Fruit fly (Drosophila melanogaster): Measurements from ENCODE around the gene CG31668.

The CG31668 gene

dm6 chr2L:2161244-2162243, 44.4 kb downstream of the CG31668 start (continued):
- TF ChIP-seq Ssrp (tag; optimal IDR thresholded peaks at IDR 0.05), result peak; percentile 63
- TF ChIP-seq fd96Cb (tag; optimal IDR thresholded peaks at IDR 0.05), result peak; percentile 49
- TF ChIP-seq pan (optimal IDR thresholded peaks at IDR 0.05), result no peak
- peak in 1 of 2 experiments; percentile 39 for TF ChIP-seq pan (GFP tag; optimal IDR thresholded peaks at IDR 0.05 in 1 of 2, IDR thresholded peaks at IDR 0.05 in 1 of 2)
- TF ChIP-seq pum (GFP tag; optimal IDR thresholded peaks at IDR 0.05), result peak; percentile 28
- no peak for TF ChIP-seq CG8290 (GFP tag; optimal IDR thresholded peaks at IDR 0.05)
- no peak for TF ChIP-seq CG8290 (tag; optimal IDR thresholded peaks at IDR 0.05)
- peak; percentile 63 for TF ChIP-seq CG18619 (GFP tag; optimal IDR thresholded peaks at IDR 0.05)
- no peak for TF ChIP-seq CG31388 (GFP tag; optimal IDR thresholded peaks at IDR 0.05)
- peak; percentile 23; the same call in 1 of the 3 replicates for TF ChIP-seq CG11456 (GFP tag; IDR thresholded peaks at IDR 0.05)
- peak; percentile 54 for TF ChIP-seq bab2 (GFP tag; optimal IDR thresholded peaks at IDR 0.05)
- no peak for TF ChIP-seq CG12744 (GFP tag; optimal IDR thresholded peaks at IDR 0.05)
- no peak for TF ChIP-seq stc (GFP tag; IDR thresholded peaks at IDR 0.05)
- TF ChIP-seq CkIIα-i1 (GFP tag; IDR thresholded peaks at IDR 0.05), result no peak
- peak; percentile 44 for TF ChIP-seq Meics (GFP tag; optimal IDR thresholded peaks at IDR 0.05)
- TF ChIP-seq D (optimal IDR thresholded peaks at IDR 0.05), result peak; percentile 22
- peak; percentile 56 for TF ChIP-seq D (GFP tag; optimal IDR thresholded peaks at IDR 0.05)
- no peak; the same call in 1 of the 2 replicates for TF ChIP-seq wdn (GFP tag; IDR thresholded peaks at IDR 0.05)
- TF ChIP-seq Nf-YC (tag; optimal IDR thresholded peaks at IDR 0.05), result no peak
- peak; percentile 20 for TF ChIP-seq twi (tag; optimal IDR thresholded peaks at IDR 0.05)
- peak; percentile 7 for TF ChIP-seq luna (GFP tag; optimal IDR thresholded peaks at IDR 0.05)
- no peak for TF ChIP-seq CG3163 (GFP tag; optimal IDR thresholded peaks at IDR 0.05)
- no peak for TF ChIP-seq CG6683 (GFP tag; optimal IDR thresholded peaks at IDR 0.05)
- no peak for TF ChIP-seq Sry-β (GFP tag; optimal IDR thresholded peaks at IDR 0.05)
- peak in 1 of 3 experiments; percentile 80 for TF ChIP-seq lola (GFP tag; optimal IDR thresholded peaks at IDR 0.05)
- peak; percentile 63 for TF ChIP-seq CG30431 (GFP tag; optimal IDR thresholded peaks at IDR 0.05)
- TF ChIP-seq Doc2 (GFP tag; IDR thresholded peaks at IDR 0.05), result no peak
- peak; percentile 94 for TF ChIP-seq sqz (GFP tag; optimal IDR thresholded peaks at IDR 0.05)
- TF ChIP-seq CG33213 (GFP tag; optimal IDR thresholded peaks at IDR 0.05), result no peak
- no peak for TF ChIP-seq CG18011 (GFP tag; optimal IDR thresholded peaks at IDR 0.05)
- peak; percentile 37; the same call in 1 of the 2 replicates for TF ChIP-seq CG43689 (GFP tag; IDR thresholded peaks at IDR 0.05)
- TF ChIP-seq CG12769 (tag; optimal IDR thresholded peaks at IDR 0.05), result peak; percentile 98
- peak; percentile 28; the same call in 1 of the 2 replicates for TF ChIP-seq CG11247 (GFP tag; IDR thresholded peaks at IDR 0.05)
- TF ChIP-seq da (GFP tag; optimal IDR thresholded peaks at IDR 0.05), result no peak
- TF ChIP-seq Lim3 (GFP tag; IDR thresholded peaks at IDR 0.05), result no peak
- no peak for TF ChIP-seq CG1647 (GFP tag; optimal IDR thresholded peaks at IDR 0.05)
- TF ChIP-seq ranshi (GFP tag; IDR thresholded peaks at IDR 0.05), result peak; percentile 19; the same call in 1 of the 2 replicates
- no peak for TF ChIP-seq TFAM (GFP tag; optimal IDR thresholded peaks at IDR 0.05)
- peak; percentile 74 for TF ChIP-seq CG18262 (tag; optimal IDR thresholded peaks at IDR 0.05)
- TF ChIP-seq sisA (GFP tag; IDR thresholded peaks at IDR 0.05), result peak; percentile 53; the same call in 1 of the 2 replicates
- no peak for TF ChIP-seq her (GFP tag; optimal IDR thresholded peaks at IDR 0.05)
- peak; percentile 3 for TF ChIP-seq CG6765 (GFP tag; optimal IDR thresholded peaks at IDR 0.05)
- peak; percentile 20 for TF ChIP-seq cwo (GFP tag; optimal IDR thresholded peaks at IDR 0.05)
- TF ChIP-seq Ets65A (GFP tag), result peak; percentile 93
- no peak for TF ChIP-seq CG12942 (GFP tag; optimal IDR thresholded peaks at IDR 0.05)
- TF ChIP-seq rib (GFP tag; IDR thresholded peaks at IDR 0.05), result no peak
- TF ChIP-seq CG8388 (GFP tag; optimal IDR thresholded peaks at IDR 0.05), result peak; percentile 11
- TF ChIP-seq Deaf1 (tag; optimal IDR thresholded peaks at IDR 0.05), result peak; percentile 86
- TF ChIP-seq Mad (GFP tag; optimal IDR thresholded peaks at IDR 0.05), result peak; percentile 16
- no peak for TF ChIP-seq btn (GFP tag; optimal IDR thresholded peaks at IDR 0.05)
